Worm (Caenorhabditis elegans): ENCODE data around the gene Y32H12A.1.

ce11 chrIII:5321661-5322060 lies 40.3 kb upstream of the Y32H12A.1 start, which contains the start of gene F52C9.3:
- TF ChIP-seq elt-1 (tag; optimal IDR thresholded peaks at IDR 0.05) (no peak), nhr-10 (tag; optimal IDR thresholded peaks at IDR 0.05) (no peak), snpc-4 (tag; optimal IDR thresholded peaks at IDR 0.05) (no peak), nhr-237 (tag; optimal IDR thresholded peaks at IDR 0.05) (no peak), ama-1 (optimal IDR thresholded peaks at IDR 0.05) (no peak), unc-55 (GFP tag; optimal IDR thresholded peaks at IDR 0.05) (no peak), dmd-4 (tag; optimal IDR thresholded peaks at IDR 0.05) (no peak), nhr-11 (tag; optimal IDR thresholded peaks at IDR 0.05) (no peak), lsy-2 (tag; optimal IDR thresholded peaks at IDR 0.05) (no peak), nhr-77 (tag; optimal IDR thresholded peaks at IDR 0.05) (no peak), lin-13 (GFP tag; optimal IDR thresholded peaks at IDR 0.05) (no peak), sem-4 (tag; optimal IDR thresholded peaks at IDR 0.05) (no peak), skn-1 (tag; optimal IDR thresholded peaks at IDR 0.05) (no peak)
